Worm (Caenorhabditis elegans): ENCODE data around the gene cal-4.

Gene cal-4

ce11 chrIV:10499948-10500356, 21.3 kb upstream of the cal-4 start (continued):
- TF ChIP-seq elt-2 (tag; optimal IDR thresholded peaks at IDR 0.05) (no peak), nhr-28 (tag; optimal IDR thresholded peaks at IDR 0.05) (no peak), unc-86 (tag; optimal IDR thresholded peaks at IDR 0.05) (peak; percentile 78), hlh-4 (tag; optimal IDR thresholded peaks at IDR 0.05) (no peak), egl-13 (tag; optimal IDR thresholded peaks at IDR 0.05) (peak; percentile 72), mab-9 (GFP tag; IDR thresholded peaks at IDR 0.05) (peak; percentile 61), pag-3 (tag; optimal IDR thresholded peaks at IDR 0.05; ENCODE audit: borderline replicate concordance, insufficient read depth) (no peak), efl-3 (GFP tag; optimal IDR thresholded peaks at IDR 0.05) (no peak), blmp-1 (tag; optimal IDR thresholded peaks at IDR 0.05) (no peak), nhr-19 (GFP tag; conservative IDR thresholded peaks at IDR 0.05) (peak; percentile 6; the same call in 1 of the 2 replicates), snu-23 (GFP tag; optimal IDR thresholded peaks at IDR 0.05) (peak; percentile 55), alr-1 (tag; optimal IDR thresholded peaks at IDR 0.05; ENCODE audit: borderline replicate concordance) (no peak), unc-62 (GFP tag; optimal IDR thresholded peaks at IDR 0.05) (no peak), sptf-1 (tag; optimal IDR thresholded peaks at IDR 0.05) (no peak), nhr-77 (tag; optimal IDR thresholded peaks at IDR 0.05) (no peak), dsc-1 (tag; optimal IDR thresholded peaks at IDR 0.05) (peak; percentile 75), aly-2 (tag; optimal IDR thresholded peaks at IDR 0.05) (no peak), ets-5 (GFP tag; IDR thresholded peaks at IDR 0.05) (no peak), skn-1 (tag; optimal IDR thresholded peaks at IDR 0.05) (peak; percentile 9), xbp-1 (tag; optimal IDR thresholded peaks at IDR 0.05) (peak; percentile 19), unc-98 (GFP tag; IDR thresholded peaks at IDR 0.05) (no peak), nhr-84 (tag; optimal IDR thresholded peaks at IDR 0.05) (no peak), dpl-1 (GFP tag; optimal IDR thresholded peaks at IDR 0.05) (no peak), ceh-63 (GFP tag; optimal IDR thresholded peaks at IDR 0.05) (no peak), pax-3 (tag; optimal IDR thresholded peaks at IDR 0.05) (peak; percentile 40), nhr-71 (tag; optimal IDR thresholded peaks at IDR 0.05) (peak; percentile 76), zag-1 (tag; optimal IDR thresholded peaks at IDR 0.05) (peak; percentile 70), C16A3.4 (tag; optimal IDR thresholded peaks at IDR 0.05) (no peak), lin-15B (tag; optimal IDR thresholded peaks at IDR 0.05) (peak; percentile 4), mdl-1 (tag; optimal IDR thresholded peaks at IDR 0.05) (no peak), sup-37 (GFP tag; optimal IDR thresholded peaks at IDR 0.05) (no peak), C34B4.2 (tag; optimal IDR thresholded peaks at IDR 0.05) (no peak), aha-1 (tag; optimal IDR thresholded peaks at IDR 0.05) (no peak), ceh-82 (tag; optimal IDR thresholded peaks at IDR 0.05) (peak; percentile 41 to 83 (median 44)), hpl-2 (GFP tag; optimal IDR thresholded peaks at IDR 0.05) (no peak), nhr-76 (tag; optimal IDR thresholded peaks at IDR 0.05) (no peak), hlh-17 (GFP tag; optimal IDR thresholded peaks at IDR 0.05; ENCODE audit: borderline replicate concordance) (no peak), fos-1 (tag; optimal IDR thresholded peaks at IDR 0.05) (peak; percentile 68), nhr-20 (tag; optimal IDR thresholded peaks at IDR 0.05) (peak; percentile 37), vab-15 (tag; optimal IDR thresholded peaks at IDR 0.05) (no peak), lin-39 (tag; optimal IDR thresholded peaks at IDR 0.05) (no peak), lin-14 (GFP tag; optimal IDR thresholded peaks at IDR 0.05) (peak; percentile 95), jun-1 (tag; optimal IDR thresholded peaks at IDR 0.05) (peak; percentile 24)

- peak; percentile 13 for TF ChIP-seq fkh-10 (GFP tag; optimal IDR thresholded peaks at IDR 0.05)
- no peak for TF ChIP-seq hlh-4 (tag; optimal IDR thresholded peaks at IDR 0.05)
Observed at ce11 chrIV:10500481-10500880, 20.7 kb upstream of the cal-4 start.
